Worm (Caenorhabditis elegans): ENCODE measurements around the gene slc-36.3.
"Not testable (repeated sequence)": the region's sequence is repeated elsewhere in the genome, so short reads cannot be mapped to it uniquely, and the experiment has no call there.

slc-36.3 gene

ce11 chrV:20568995-20569394, 25.0 kb upstream of the slc-36.3 start, which contains the start of gene F26F2.4:
Gene F26F2.4 (plus strand): TSS chrV:20569295.
- TF ChIP-seq zfh-2 (GFP tag; conservative IDR thresholded peaks at IDR 0.05); dpff-1 (tag; optimal IDR thresholded peaks at IDR 0.05); sptf-2 (GFP tag; optimal IDR thresholded peaks at IDR 0.05): not testable (repeated sequence)

- TF ChIP-seq lsy-27 (tag; optimal IDR thresholded peaks at IDR 0.05; ENCODE audit: borderline replicate concordance, insufficient read depth) (no peak), F57A8.1 (GFP tag; optimal IDR thresholded peaks at IDR 0.05) (no peak), tbx-9 (tag; optimal IDR thresholded peaks at IDR 0.05; ENCODE audit: borderline replicate concordance) (no peak), nfya-2 (GFP tag; IDR thresholded peaks at IDR 0.05) (no peak), snpc-3.4 (tag; optimal IDR thresholded peaks at IDR 0.05) (no peak), ztf-3 (GFP tag; optimal IDR thresholded peaks at IDR 0.05) (no peak), nhr-27 (tag; optimal IDR thresholded peaks at IDR 0.05) (no peak), B0261.1 (tag; optimal IDR thresholded peaks at IDR 0.05) (no peak), F10E7.11 (tag; optimal IDR thresholded peaks at IDR 0.05) (no peak), somi-1 (GFP tag; optimal IDR thresholded peaks at IDR 0.05) (no peak), ceh-58 (GFP tag; IDR thresholded peaks at IDR 0.05) (no peak), tbp1 (GFP tag; optimal IDR thresholded peaks at IDR 0.05) (no peak), unc-62 (GFP tag; optimal IDR thresholded peaks at IDR 0.05) (no peak), F33H1.4 (GFP tag; IDR thresholded peaks at IDR 0.05) (no peak), gei-17 (GFP tag; optimal IDR thresholded peaks at IDR 0.05) (no peak), ceh-100 (GFP tag; IDR thresholded peaks at IDR 0.05) (no peak)
Observed at ce11 chrV:20566454-20566853, 22.5 kb upstream of the slc-36.3 start, which contains the start of gene F26F2.3. Gene F26F2.3 (minus strand): TSS chrV:20566554.

- not testable (repeated sequence) for TF ChIP-seq ceh-40 (GFP tag; IDR thresholded peaks at IDR 0.05); him-1 (tag; optimal IDR thresholded peaks at IDR 0.05); madf-8 (GFP tag; conservative IDR thresholded peaks at IDR 0.05)
Observed at ce11 chrV:20564054-20564453, 20.1 kb upstream of the slc-36.3 start, which contains the start of gene F26F2.13. Gene F26F2.13 (plus strand): TSS chrV:20564354.

ce11 chrV:20561795-20562194, 17.8 kb upstream of the slc-36.3 start, which contains the start of gene F26F2.1:
Gene F26F2.1 (minus strand): TSS chrV:20561895.
- TF ChIP-seq K12H6.12 (tag; optimal IDR thresholded peaks at IDR 0.05) (no peak), K11D2.4 (GFP tag; IDR thresholded peaks at IDR 0.05) (no peak), bed-2 (GFP tag; IDR thresholded peaks at IDR 0.05) (no peak), madf-8 (GFP tag; conservative IDR thresholded peaks at IDR 0.05) (no peak), F10E7.11 (tag; optimal IDR thresholded peaks at IDR 0.05) (no peak), madf-10 (tag; optimal IDR thresholded peaks at IDR 0.05) (no peak), lin-54 (GFP tag; optimal IDR thresholded peaks at IDR 0.05) (no peak), ccch-3 (GFP tag; optimal IDR thresholded peaks at IDR 0.05) (no peak), tlf-1 (GFP tag; optimal IDR thresholded peaks at IDR 0.05) (no peak), F55B11.4 (tag; optimal IDR thresholded peaks at IDR 0.05; ENCODE audit: borderline replicate concordance, insufficient read depth) (no peak), dox-1 (GFP tag; IDR thresholded peaks at IDR 0.05) (no peak), let-526 (GFP tag; IDR thresholded peaks at IDR 0.05) (no peak), nhr-80 (tag; optimal IDR thresholded peaks at IDR 0.05) (no peak), B0261.1 (tag; optimal IDR thresholded peaks at IDR 0.05) (no peak), sdz-38 (tag; optimal IDR thresholded peaks at IDR 0.05) (no peak), ztf-3 (GFP tag; optimal IDR thresholded peaks at IDR 0.05) (no peak)

Data from whole organism, young adult.